Worm (Caenorhabditis elegans): ENCODE measurements around the gene gyg-2.

ce11 chrV:16749473-16749872 is 3.4 kb upstream of the gyg-2 start:
- TF ChIP-seq ztf-11 (tag; optimal IDR thresholded peaks at IDR 0.05) = no peak
- no peak for TF ChIP-seq nhr-77 (tag; optimal IDR thresholded peaks at IDR 0.05)
- no peak for TF ChIP-seq ama-1 (optimal IDR thresholded peaks at IDR 0.05)
- no peak for TF ChIP-seq nhr-28 (tag; optimal IDR thresholded peaks at IDR 0.05)
- no peak for TF ChIP-seq aly-2 (tag; optimal IDR thresholded peaks at IDR 0.05)
- no peak for TF ChIP-seq nhr-43 (tag; optimal IDR thresholded peaks at IDR 0.05; ENCODE audit: poor library complexity, severe bottlenecking)
- no peak for TF ChIP-seq egl-27 (tag; optimal IDR thresholded peaks at IDR 0.05)
- no peak for TF ChIP-seq unc-62 (GFP tag; optimal IDR thresholded peaks at IDR 0.05)
- TF ChIP-seq skn-1 (tag; optimal IDR thresholded peaks at IDR 0.05) = no peak
- no peak for TF ChIP-seq hmg-11 (tag; optimal IDR thresholded peaks at IDR 0.05)

Measured in whole organism, L3 larva.